Worm (Caenorhabditis elegans) whole organism, early embryonic: ENCODE measurements around the gene sor-1.

ENCODE experiments used
- B0310.2 ChIP-seq: sonication (generic microtip); optimal IDR thresholded peaks from 2 replicates; lab custom pipeline; 2016; ENCODE audit warnings: mild to moderate bottlenecking, missing genetic modification characterization, missing compliant biosample characterization
- F13C5.2 ChIP-seq: sonication (generic microtip); optimal IDR thresholded peaks from 2 replicates; lab custom pipeline; 2017; ENCODE audit warnings: mild to moderate bottlenecking, missing genetic modification characterization, inconsistent platforms, missing compliant biosample characterization
- aly-1 ChIP-seq: sonication (generic microtip); optimal IDR thresholded peaks from 2 replicates; lab custom pipeline; 2016; ENCODE audit warnings: missing genetic modification characterization, missing compliant biosample characterization
- ama-1 ChIP-seq: fragments of 150-350 bp; optimal IDR thresholded peaks from 2 replicates; lab custom pipeline; 2014
- ceh-13 ChIP-seq: fragments of 200-800 bp; sonication (Bioruptor generic); optimal IDR thresholded peaks from 2 replicates; lab custom pipeline; 2018; ENCODE audit warnings: mild to moderate bottlenecking, missing genetic modification characterization, missing compliant biosample characterization
- ceh-36 ChIP-seq: sonication (generic microtip); optimal IDR thresholded peaks from 2 replicates; lab custom pipeline; 2016; ENCODE audit warnings: missing genetic modification characterization, inconsistent platforms, missing compliant biosample characterization
- ets-7 ChIP-seq: sonication (generic microtip); optimal IDR thresholded peaks from 2 replicates; lab custom pipeline; 2016; ENCODE audit warnings: missing genotype, missing genetic modification characterization, missing compliant biosample characterization
- flt-1 ChIP-seq: fragments of 200-800 bp; sonication (Bioruptor generic); IDR thresholded peaks from 2 replicates; pipeline ENCODE4 v1.3.6; 2022; ENCODE audit warnings: missing genetic modification characterization, missing compliant biosample characterization
- hmbx-1 ChIP-seq: sonication (generic microtip); optimal IDR thresholded peaks from 2 replicates; lab custom pipeline; 2016; ENCODE audit warnings: mild to moderate bottlenecking, missing genetic modification characterization, missing compliant biosample characterization
- hmg-4 ChIP-seq: fragments of 200-800 bp; sonication (Bioruptor generic); optimal IDR thresholded peaks from 2 replicates; lab custom pipeline; 2018; ENCODE audit warnings: mild to moderate bottlenecking, missing genetic modification characterization, missing compliant biosample characterization
- hnd-1 ChIP-seq: sonication (generic microtip); optimal IDR thresholded peaks from 2 replicates; lab custom pipeline; 2016; ENCODE audit warnings: missing genetic modification characterization, missing compliant biosample characterization
- pes-1 ChIP-seq: fragments of 200-800 bp; sonication (Bioruptor generic); IDR thresholded peaks from 2 replicates; pipeline ENCODE4 v1.3.6; 2022; ENCODE audit warnings: missing genetic modification reagents, missing genetic modification characterization, missing compliant biosample characterization
- scrt-1 ChIP-seq: fragments of 200-800 bp; sonication (Bioruptor generic); IDR thresholded peaks from 2 replicates; pipeline ENCODE4 v1.3.6; 2022; ENCODE audit warnings: missing genetic modification characterization, missing compliant biosample characterization
- sea-1 ChIP-seq: fragments of 200-800 bp; sonication (Bioruptor generic); conservative IDR thresholded peaks from 2 replicates; pipeline ENCODE4 v1.3.6; 2022; ENCODE audit warnings: missing genetic modification characterization, missing compliant biosample characterization
- tbx-11 ChIP-seq: fragments of 200-800 bp; sonication (Bioruptor generic); IDR thresholded peaks from 2 replicates; pipeline ENCODE4 v1.3.6; 2022; ENCODE audit warnings: missing genetic modification characterization, missing compliant biosample characterization
- tbx-37 ChIP-seq: fragments of 200-800 bp; sonication (Bioruptor generic); conservative IDR thresholded peaks from 2 replicates; pipeline ENCODE4 v1.3.6; 2022; ENCODE audit warnings: missing genetic modification reagents, missing genetic modification characterization, missing compliant biosample characterization
- tra-4 ChIP-seq: sonication (generic microtip); optimal IDR thresholded peaks from 2 replicates; lab custom pipeline; 2017; ENCODE audit warnings: missing genetic modification characterization, missing compliant biosample characterization

The sor-1 gene

ce11 chrIII:8402633-8403032 lies 15.3 kb upstream of the sor-1 start:
- TF ChIP-seq tbx-11 (GFP tag; lab: Robert Waterston, UW): no peak
- TF ChIP-seq hnd-1: no peak
- no peak for TF ChIP-seq B0310.2 (tag; lab: Kevin White, UChicago)
- no peak for TF ChIP-seq ceh-36 (tag; lab: Kevin White, UChicago)
- no peak for TF ChIP-seq sea-1 (GFP tag; lab: Robert Waterston, UW)
- no peak for TF ChIP-seq scrt-1 (GFP tag; lab: Robert Waterston, UW)
- TF ChIP-seq tra-4 (tag; lab: Kevin White, UChicago): no peak
- TF ChIP-seq flt-1 (GFP tag; lab: Robert Waterston, UW): no peak
- TF ChIP-seq tbx-37 (GFP tag; lab: Robert Waterston, UW): no peak
- TF ChIP-seq pes-1 (GFP tag; lab: Robert Waterston, UW): no peak
- TF ChIP-seq ceh-13: no peak
- TF ChIP-seq ets-7 (tag; lab: Kevin White, UChicago): no peak
- TF ChIP-seq ama-1 (lab: Kevin White, UChicago): no peak
- no peak for TF ChIP-seq hmg-4
- no peak for TF ChIP-seq F13C5.2 (tag; lab: Kevin White, UChicago)
- no peak for TF ChIP-seq hmbx-1
- no peak for TF ChIP-seq aly-1 (tag; lab: Kevin White, UChicago)

- TF ChIP-seq hmg-4 (no peak), sea-1 (GFP tag; lab: Robert Waterston, UW) (no peak), tbx-37 (GFP tag; lab: Robert Waterston, UW) (no peak), hnd-1 (no peak), pes-1 (GFP tag; lab: Robert Waterston, UW) (no peak), scrt-1 (GFP tag; lab: Robert Waterston, UW) (no peak), ceh-36 (tag; lab: Kevin White, UChicago) (no peak), tra-4 (tag; lab: Kevin White, UChicago) (no peak), ama-1 (lab: Kevin White, UChicago) (no peak), B0310.2 (tag; lab: Kevin White, UChicago) (no peak), flt-1 (GFP tag; lab: Robert Waterston, UW) (no peak), ceh-13 (no peak), ets-7 (tag; lab: Kevin White, UChicago) (no peak), hmbx-1 (no peak), aly-1 (tag; lab: Kevin White, UChicago) (no peak)
Measured at ce11 chrIII:8403507-8403906, 14.5 kb upstream of the sor-1 start, which contains the start of gene cutc-1. Gene cutc-1, minus strand, starts transcription at chrIII:8403607.

ce11 chrIII:8405449-8405962 lies 12.5 kb upstream of the sor-1 start, which contains the start of the genes ubxn-4 and cyy-1:
Gene ubxn-4, minus strand, starts transcription at chrIII:8405562.
Gene cyy-1, plus strand, starts transcription at chrIII:8405874.
- TF ChIP-seq ets-7 (tag; lab: Kevin White, UChicago): no peak

DNA sequence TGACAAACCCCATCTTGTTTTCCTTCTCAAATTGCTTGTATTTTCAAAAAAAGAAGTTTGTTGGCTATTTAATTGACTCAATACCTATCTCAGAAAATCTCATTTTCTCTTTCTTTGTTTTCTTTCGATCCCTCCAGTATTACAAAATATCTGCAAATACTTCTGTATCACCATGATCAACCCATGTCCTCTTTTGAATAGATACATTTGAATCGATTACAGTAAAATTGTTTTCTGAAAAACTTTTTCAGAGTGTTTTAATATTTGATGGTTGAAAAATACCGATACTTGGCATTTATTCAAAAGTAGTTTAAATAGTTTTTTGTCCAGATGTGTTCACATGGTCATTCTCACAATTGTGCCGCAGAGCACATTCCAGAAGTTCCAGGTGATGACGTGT lies 8.8 kb upstream of the sor-1 start, which contains the start of gene ZK353.9:
Gene ZK353.9, plus strand, starts transcription at position 331 of the 400 bp plus-strand sequence.
- TF ChIP-seq hmg-4 (no peak), sea-1 (GFP tag; lab: Robert Waterston, UW) (no peak), scrt-1 (GFP tag; lab: Robert Waterston, UW) (no peak), tbx-37 (GFP tag; lab: Robert Waterston, UW) (no peak), ets-7 (tag; lab: Kevin White, UChicago) (no peak), B0310.2 (tag; lab: Kevin White, UChicago) (no peak), ama-1 (lab: Kevin White, UChicago) (no peak), F13C5.2 (tag; lab: Kevin White, UChicago) (no peak), flt-1 (GFP tag; lab: Robert Waterston, UW) (no peak), hnd-1 (no peak), ceh-36 (tag; lab: Kevin White, UChicago) (no peak), pes-1 (GFP tag; lab: Robert Waterston, UW) (no peak), tbx-11 (GFP tag; lab: Robert Waterston, UW) (no peak), ceh-13 (no peak), hmbx-1 (no peak), tra-4 (tag; lab: Kevin White, UChicago) (no peak), aly-1 (tag; lab: Kevin White, UChicago) (no peak)

ce11 chrIII:8410747-8411146 lies 7.2 kb upstream of the sor-1 start:
- no peak for TF ChIP-seq tra-4 (tag; lab: Kevin White, UChicago)
- no peak for TF ChIP-seq ets-7 (tag; lab: Kevin White, UChicago)
- no peak for TF ChIP-seq aly-1 (tag; lab: Kevin White, UChicago)
- no peak for TF ChIP-seq B0310.2 (tag; lab: Kevin White, UChicago)
- TF ChIP-seq pes-1 (GFP tag; lab: Robert Waterston, UW): no peak
- no peak for TF ChIP-seq flt-1 (GFP tag; lab: Robert Waterston, UW)
- no peak for TF ChIP-seq ama-1 (lab: Kevin White, UChicago)

ce11 chrIII:8411976-8412375 lies 6.0 kb upstream of the sor-1 start:
- TF ChIP-seq flt-1 (GFP tag; lab: Robert Waterston, UW) (no peak), B0310.2 (tag; lab: Kevin White, UChicago) (no peak), tra-4 (tag; lab: Kevin White, UChicago) (no peak), hnd-1 (no peak), ceh-36 (tag; lab: Kevin White, UChicago) (no peak), scrt-1 (GFP tag; lab: Robert Waterston, UW) (no peak), F13C5.2 (tag; lab: Kevin White, UChicago) (peak; percentile 13), pes-1 (GFP tag; lab: Robert Waterston, UW) (0 out of 2 replicates have a peak, but pooled peaks have one; percentile 43), ets-7 (tag; lab: Kevin White, UChicago) (no peak), ceh-13 (no peak), hmg-4 (peak; percentile 45), ama-1 (lab: Kevin White, UChicago) (no peak), tbx-11 (GFP tag; lab: Robert Waterston, UW) (no peak), aly-1 (tag; lab: Kevin White, UChicago) (no peak), sea-1 (GFP tag; lab: Robert Waterston, UW) (no peak), hmbx-1 (no peak), tbx-37 (GFP tag; lab: Robert Waterston, UW) (no peak)

DNA sequence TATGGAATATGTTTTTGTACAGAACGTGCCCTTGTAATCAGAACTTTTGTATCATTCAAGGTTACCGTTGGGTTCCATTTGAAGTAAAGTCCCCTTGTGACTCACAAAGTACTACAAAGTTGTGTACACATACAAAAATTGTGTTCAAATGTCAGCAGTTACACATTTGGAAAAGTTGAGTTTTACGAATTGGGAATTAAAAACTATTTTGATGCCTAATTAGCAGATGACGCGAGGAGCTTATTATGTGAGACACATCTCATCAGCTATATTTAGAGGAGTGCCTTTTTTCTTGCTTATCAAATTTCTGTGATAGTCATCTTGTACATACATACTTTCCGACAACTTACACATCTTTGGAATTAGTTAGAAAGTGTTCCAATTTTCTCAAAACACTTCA lies 4.5 kb upstream of the sor-1 start:
- TF ChIP-seq ceh-13 (no peak), flt-1 (GFP tag; lab: Robert Waterston, UW) (no peak), pes-1 (GFP tag; lab: Robert Waterston, UW) (no peak), B0310.2 (tag; lab: Kevin White, UChicago) (no peak), scrt-1 (GFP tag; lab: Robert Waterston, UW) (no peak), ets-7 (tag; lab: Kevin White, UChicago) (no peak), ceh-36 (tag; lab: Kevin White, UChicago) (no peak), tra-4 (tag; lab: Kevin White, UChicago) (no peak), aly-1 (tag; lab: Kevin White, UChicago) (no peak), ama-1 (lab: Kevin White, UChicago) (no peak), hnd-1 (no peak), hmg-4 (no peak), hmbx-1 (no peak), tbx-11 (GFP tag; lab: Robert Waterston, UW) (no peak), tbx-37 (GFP tag; lab: Robert Waterston, UW) (no peak), F13C5.2 (tag; lab: Kevin White, UChicago) (no peak), sea-1 (GFP tag; lab: Robert Waterston, UW) (no peak)
